Worm (Caenorhabditis elegans): ENCODE measurements around the gene ins-9.

DNA sequence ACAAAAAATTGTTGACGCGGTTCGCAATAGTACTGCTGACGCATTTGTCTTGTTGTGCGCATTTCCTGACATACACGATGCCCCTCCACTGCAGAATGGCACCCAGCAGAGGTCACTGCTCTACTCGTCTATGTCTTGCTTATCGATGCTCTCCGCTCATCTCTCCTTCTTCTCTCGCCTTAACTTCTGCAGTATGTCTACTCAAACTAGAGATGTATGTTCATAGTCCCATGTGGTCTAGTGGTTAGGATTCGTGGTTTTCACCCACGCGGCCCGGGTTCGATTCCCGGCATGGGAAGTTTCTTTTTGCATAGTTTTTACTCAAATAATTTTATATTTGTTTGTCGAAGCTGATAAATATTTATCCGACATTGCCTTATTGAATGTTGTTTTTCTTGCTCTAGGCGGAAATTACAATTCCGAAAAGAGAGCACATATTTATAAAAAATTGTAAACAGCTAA is 30.5 kb downstream of the ins-9 start, which contains the start of gene C28G1.2:
- TF ChIP-seq ama-1 (optimal IDR thresholded peaks at IDR 0.05), result no peak
- peak; percentile 94 for TF ChIP-seq egl-27 (tag; optimal IDR thresholded peaks at IDR 0.05)
- TF ChIP-seq R02D3.7 (tag; optimal IDR thresholded peaks at IDR 0.05), result no peak
- no peak for TF ChIP-seq unc-39 (tag; optimal IDR thresholded peaks at IDR 0.05)
- TF ChIP-seq mdl-1 (tag; optimal IDR thresholded peaks at IDR 0.05), result peak; percentile 44 to 85
- TF ChIP-seq ZK546.5 (tag; optimal IDR thresholded peaks at IDR 0.05), result no peak
- no peak for TF ChIP-seq nhr-12 (tag; optimal IDR thresholded peaks at IDR 0.05)
- TF ChIP-seq lsy-2 (tag; optimal IDR thresholded peaks at IDR 0.05), result peak; percentile 84 to 93
- peak; percentile 65 for TF ChIP-seq fos-1 (tag; optimal IDR thresholded peaks at IDR 0.05)
- peak; percentile 91 for TF ChIP-seq unc-55 (GFP tag; optimal IDR thresholded peaks at IDR 0.05)
- TF ChIP-seq ztf-11 (tag; optimal IDR thresholded peaks at IDR 0.05), result peak; percentile 29
- peak; percentile 44 for TF ChIP-seq unc-62 (GFP tag; optimal IDR thresholded peaks at IDR 0.05)
- no peak for TF ChIP-seq alr-1 (tag; optimal IDR thresholded peaks at IDR 0.05)

Data from whole organism, L2 larva.